Worm (Caenorhabditis elegans): ENCODE results near the gene grl-28.
A peak's percentile ranks its signal among the peaks of the same experiment; 100 is the strongest.

Gene grl-28

ce11 chrV:3582086-3582485 lies 30.4 kb upstream of the grl-28 start (continued):
- TF ChIP-seq somi-1 (GFP tag; optimal IDR thresholded peaks at IDR 0.05) = no peak
- TF ChIP-seq nhr-80 (tag; optimal IDR thresholded peaks at IDR 0.05) = no peak
- TF ChIP-seq F23B12.7 (tag; optimal IDR thresholded peaks at IDR 0.05; ENCODE audit: insufficient read depth) = peak; percentile 61
- no peak for TF ChIP-seq gei-17 (GFP tag; optimal IDR thresholded peaks at IDR 0.05)
- no peak for TF ChIP-seq madf-10 (tag; optimal IDR thresholded peaks at IDR 0.05)
- TF ChIP-seq mes-4 (tag; optimal IDR thresholded peaks at IDR 0.05) = no peak
- no peak for TF ChIP-seq hlh-26 (GFP tag; conservative IDR thresholded peaks at IDR 0.05)
- no peak for TF ChIP-seq ceh-27 (GFP tag; optimal IDR thresholded peaks at IDR 0.05)
- no peak for TF ChIP-seq egl-18 (GFP tag; IDR thresholded peaks at IDR 0.05)
- no peak for TF ChIP-seq nhr-120 (GFP tag; IDR thresholded peaks at IDR 0.05)
- 0 out of 2 replicates have a peak, but pooled peaks have one; percentile 13 for TF ChIP-seq F33H1.4 (GFP tag; IDR thresholded peaks at IDR 0.05)
- peak; percentile 9 for TF ChIP-seq athp-1 (tag; optimal IDR thresholded peaks at IDR 0.05)
- TF ChIP-seq Y67H2A.10 (GFP tag; conservative IDR thresholded peaks at IDR 0.05) = no peak
- no peak for TF ChIP-seq hsf-1 (GFP tag; IDR thresholded peaks at IDR 0.05)
- TF ChIP-seq Y95B8A.8 (GFP tag; IDR thresholded peaks at IDR 0.05) = no peak
- no peak for TF ChIP-seq B0019.2 (GFP tag; conservative IDR thresholded peaks at IDR 0.05)
- TF ChIP-seq mel-28 (tag; optimal IDR thresholded peaks at IDR 0.05; ENCODE audit: borderline replicate concordance) = no peak
- TF ChIP-seq sea-2 (GFP tag; IDR thresholded peaks at IDR 0.05) = no peak
- TF ChIP-seq madf-3 (GFP tag; IDR thresholded peaks at IDR 0.05) = 0 out of 2 replicates have a peak, but pooled peaks have one; percentile 14
- no peak for TF ChIP-seq ceh-79 (tag; optimal IDR thresholded peaks at IDR 0.05)
- no peak for TF ChIP-seq let-607 (tag; optimal IDR thresholded peaks at IDR 0.05)
- TF ChIP-seq egl-44 (GFP tag; IDR thresholded peaks at IDR 0.05) = no peak
- no peak for TF ChIP-seq F10E7.11 (tag; optimal IDR thresholded peaks at IDR 0.05)
- TF ChIP-seq dpl-1 (GFP tag; optimal IDR thresholded peaks at IDR 0.05) = no peak
- peak; percentile 25 for TF ChIP-seq T07F8.4 (tag; optimal IDR thresholded peaks at IDR 0.05)
- TF ChIP-seq F52B5.7 (tag; optimal IDR thresholded peaks at IDR 0.05) = no peak
- TF ChIP-seq rec-8 (tag; optimal IDR thresholded peaks at IDR 0.05) = peak in 1 of 2 experiments; percentile 35
- peak; percentile 43 for TF ChIP-seq lsl-1 (GFP tag; optimal IDR thresholded peaks at IDR 0.05)
- TF ChIP-seq ztf-18 (tag; optimal IDR thresholded peaks at IDR 0.05) = no peak
- TF ChIP-seq D2030.7 (GFP tag; IDR thresholded peaks at IDR 0.05) = peak; percentile 60
- 0 out of 2 replicates have a peak, but pooled peaks have one; percentile 21 for TF ChIP-seq aptf-3 (GFP tag; IDR thresholded peaks at IDR 0.05)
- TF ChIP-seq Y53F4B.3 (GFP tag; IDR thresholded peaks at IDR 0.05) = peak; percentile 28; the same call in 1 of the 2 replicates
- no peak for TF ChIP-seq pha-4 (tag; optimal IDR thresholded peaks at IDR 0.05)
- peak; percentile 68 for TF ChIP-seq F49E8.2 (tag; optimal IDR thresholded peaks at IDR 0.05; ENCODE audit: insufficient read depth)
- peak; percentile 41; the same call in 1 of the 2 replicates for TF ChIP-seq hmg-1.2 (GFP tag; IDR thresholded peaks at IDR 0.05)
- no peak for TF ChIP-seq nhr-179 (tag; optimal IDR thresholded peaks at IDR 0.05)
- peak; percentile 31 for TF ChIP-seq snpc-1.3 (tag; optimal IDR thresholded peaks at IDR 0.05; ENCODE audit: insufficient read depth)
- TF ChIP-seq ceh-58 (GFP tag; IDR thresholded peaks at IDR 0.05) = no peak
- no peak for TF ChIP-seq chd-7 (tag; optimal IDR thresholded peaks at IDR 0.05)
- TF ChIP-seq K12H6.12 (tag; optimal IDR thresholded peaks at IDR 0.05) = no peak
- no peak for TF ChIP-seq let-526 (GFP tag; IDR thresholded peaks at IDR 0.05)
- TF ChIP-seq ekl-4 (GFP tag; IDR thresholded peaks at IDR 0.05) = no peak
- TF ChIP-seq ztf-28 (GFP tag; IDR thresholded peaks at IDR 0.05) = no peak
- TF ChIP-seq lin-26 (GFP tag; IDR thresholded peaks at IDR 0.05) = peak; percentile 79
- no peak for TF ChIP-seq lsy-27 (tag; optimal IDR thresholded peaks at IDR 0.05; ENCODE audit: borderline replicate concordance, insufficient read depth)
- TF ChIP-seq F57A8.1 (GFP tag; optimal IDR thresholded peaks at IDR 0.05) = no peak
- TF ChIP-seq B0336.3 (GFP tag; IDR thresholded peaks at IDR 0.05) = no peak
- peak; percentile 44; the same call in 1 of the 2 replicates for TF ChIP-seq madf-6 (GFP tag; IDR thresholded peaks at IDR 0.05)

All from whole organism, young adult.